Fruit fly (Drosophila melanogaster) whole organism, embryonic: ENCODE results near the gene Pdi.
A peak's percentile ranks its signal among the peaks of the same experiment; 100 is the strongest.

Experiments used
- ATbp ChIP-seq: fragments of 200-800 bp; sonication (Bioruptor generic); optimal IDR thresholded peaks from 2 replicates; lab custom pipeline; 2017; ENCODE audit warnings: missing biosample characterization, mild to moderate bottlenecking, missing genetic modification characterization, missing genetic modification reagents
- CG10274 ChIP-seq: fragments of 200-800 bp; sonication (Bioruptor generic); optimal IDR thresholded peaks from 3 replicates; lab custom pipeline; 2017; ENCODE audit warnings: missing biosample characterization, mild to moderate bottlenecking, missing genetic modification characterization
- CG10979 ChIP-seq: fragments of 200-800 bp; sonication (Bioruptor generic); optimal IDR thresholded peaks from 2 replicates; lab custom pipeline; 2018; ENCODE audit warnings: missing biosample characterization, mild to moderate bottlenecking, missing genetic modification characterization, moderate library complexity
- CG15269 ChIP-seq: fragments of 200-800 bp; sonication (Bioruptor generic); optimal IDR thresholded peaks from 2 replicates; lab custom pipeline; 2018; ENCODE audit warnings: missing biosample characterization, mild to moderate bottlenecking, missing genetic modification characterization, moderate library complexity
- CG15601 ChIP-seq: fragments of 200-800 bp; sonication (Bioruptor generic); optimal IDR thresholded peaks from 3 replicates; lab custom pipeline; 2019; ENCODE audit warnings: missing biosample characterization, mild to moderate bottlenecking, missing genetic modification characterization, moderate library complexity
- CG15696 ChIP-seq: fragments of 200-800 bp; sonication (Bioruptor generic); optimal IDR thresholded peaks from 2 replicates; lab custom pipeline; 2019; ENCODE audit warnings: missing biosample characterization, mild to moderate bottlenecking, missing genetic modification characterization, moderate library complexity
- CG17186 ChIP-seq: fragments of 200-800 bp; sonication (Bioruptor generic); optimal IDR thresholded peaks from 3 replicates; lab custom pipeline; 2017; ENCODE audit warnings: missing biosample characterization, missing genetic modification reagents, missing genetic modification characterization
- CG2199 ChIP-seq: fragments of 200-800 bp; sonication (Bioruptor generic); IDR thresholded peaks from 3 replicates; pipeline ENCODE4 v1.3.6; 2022; ENCODE audit warnings: missing biosample characterization, missing genetic modification characterization
- CG32772 ChIP-seq: fragments of 200-800 bp; sonication (Bioruptor generic); IDR thresholded peaks from 2 replicates; pipeline ENCODE4 v1.3.6; 2022; ENCODE audit warnings: missing biosample characterization, missing genetic modification characterization
- CG3995 ChIP-seq: fragments of 200-800 bp; sonication (Bioruptor generic); optimal IDR thresholded peaks from 3 replicates; lab custom pipeline; 2016; ENCODE audit warnings: missing biosample characterization, missing genetic modification characterization
- CG42726 ChIP-seq: fragments of 200-800 bp; sonication (Bioruptor generic); IDR thresholded peaks from 2 replicates; pipeline ENCODE4 v1.3.6; 2022; ENCODE audit warnings: missing biosample characterization, missing genetic modification characterization; ENCODE audit not compliant: partially characterized antibody
- CG4282 ChIP-seq: fragments of 200-800 bp; sonication (Bioruptor generic); optimal IDR thresholded peaks from 2 replicates; lab custom pipeline; 2016; ENCODE audit warnings: missing biosample characterization, missing genetic modification characterization
- CG4424 ChIP-seq: fragments of 200-800 bp; sonication (Bioruptor generic); optimal IDR thresholded peaks from 3 replicates; lab custom pipeline; 2016; ENCODE audit warnings: missing biosample characterization, missing genetic modification characterization
- CG4617 ChIP-seq: fragments of 200-800 bp; sonication (Bioruptor generic); optimal IDR thresholded peaks from 3 replicates; lab custom pipeline; 2016; ENCODE audit warnings: missing biosample characterization, missing genetic modification characterization, borderline replicate concordance
- CG5953 ChIP-seq: fragments of 200-800 bp; sonication (Bioruptor generic); IDR thresholded peaks from 2 replicates; pipeline ENCODE4 v1.3.6; 2022; ENCODE audit warnings: missing biosample characterization, missing genetic modification characterization
- CG6689 ChIP-seq: fragments of 200-800 bp; sonication (Bioruptor generic); IDR thresholded peaks from 2 replicates; pipeline ENCODE4 v1.3.6; 2022; ENCODE audit warnings: missing biosample characterization, missing genetic modification characterization
- CG8281 ChIP-seq: fragments of 200-800 bp; sonication (Bioruptor generic); optimal IDR thresholded peaks from 2 replicates; lab custom pipeline; 2018; ENCODE audit warnings: missing biosample characterization, mild to moderate bottlenecking, missing genetic modification characterization, moderate library complexity
- CG9437 ChIP-seq: fragments of 200-800 bp; sonication (Bioruptor generic); optimal IDR thresholded peaks from 2 replicates; lab custom pipeline; 2018; ENCODE audit warnings: missing biosample characterization, mild to moderate bottlenecking, missing genetic modification characterization
- CG9932 ChIP-seq: fragments of 200-800 bp; sonication (Bioruptor generic); IDR thresholded peaks from 2 replicates; pipeline ENCODE4 v1.3.6; 2022; ENCODE audit warnings: missing biosample characterization, missing genetic modification characterization
- CHES-1-like ChIP-seq: fragments of 200-800 bp; sonication (Bioruptor generic); optimal IDR thresholded peaks from 2 replicates; lab custom pipeline; 2016; ENCODE audit warnings: missing biosample characterization, missing genetic modification characterization
- Dip3 ChIP-seq: fragments of 200-800 bp; sonication (Bioruptor generic); optimal IDR thresholded peaks from 3 replicates; lab custom pipeline; 2016; ENCODE audit warnings: missing biosample characterization, missing genetic modification characterization
- Dref ChIP-seq: fragments of 200-800 bp; sonication (Bioruptor generic); IDR thresholded peaks from 2 replicates; pipeline ENCODE4 v1.3.6; 2022; ENCODE audit warnings: missing biosample characterization, missing genetic modification characterization
- Fer2 ChIP-seq: fragments of 200-800 bp; sonication (Bioruptor generic); optimal IDR thresholded peaks from 2 replicates; lab custom pipeline; 2018; ENCODE audit warnings: missing biosample characterization, mild to moderate bottlenecking, missing genetic modification characterization, moderate library complexity
- Fer3 ChIP-seq: fragments of 200-800 bp; sonication (Bioruptor generic); optimal IDR thresholded peaks from 2 replicates; lab custom pipeline; 2018; ENCODE audit warnings: missing biosample characterization, mild to moderate bottlenecking, missing genetic modification characterization, moderate library complexity
- H15 ChIP-seq: fragments of 200-800 bp; sonication (Bioruptor generic); IDR thresholded peaks from 3 replicates; pipeline ENCODE4 v1.3.6; 2022; ENCODE audit warnings: missing biosample characterization, missing genetic modification characterization
- HLHmδ ChIP-seq: fragments of 200-800 bp; sonication (Bioruptor generic); optimal IDR thresholded peaks from 2 replicates; lab custom pipeline; 2018; ENCODE audit warnings: missing biosample characterization, mild to moderate bottlenecking, missing genetic modification characterization, moderate library complexity
- Hmx ChIP-seq: fragments of 200-800 bp; sonication (Bioruptor generic); optimal IDR thresholded peaks from 2 replicates; lab custom pipeline; 2016; ENCODE audit warnings: missing biosample characterization, missing genetic modification characterization
- Lpt ChIP-seq: fragments of >200 bp; optimal IDR thresholded peaks from 2 replicates; lab custom pipeline; 2018; ENCODE audit warnings: missing biosample characterization, missing genetic modification characterization
- NC2β ChIP-seq: fragments of 200-800 bp; sonication (Bioruptor generic); optimal IDR thresholded peaks from 2 replicates; lab custom pipeline; 2016; ENCODE audit warnings: missing biosample characterization, missing genetic modification characterization
- Ptx1 ChIP-seq: fragments of 200-800 bp; sonication (Bioruptor generic); IDR thresholded peaks from 2 replicates; pipeline ENCODE4 v1.3.6; 2022; ENCODE audit warnings: missing biosample characterization, missing genetic modification characterization
- Sox102F ChIP-seq: fragments of 200-800 bp; sonication (Bioruptor generic); optimal IDR thresholded peaks from 2 replicates; lab custom pipeline; 2018; ENCODE audit warnings: missing biosample characterization, mild to moderate bottlenecking, missing genetic modification characterization, moderate library complexity
- btn ChIP-seq: fragments of 200-800 bp; sonication (Bioruptor generic); optimal IDR thresholded peaks from 2 replicates; lab custom pipeline; 2016; ENCODE audit warnings: missing biosample characterization, missing genetic modification characterization
- ci ChIP-seq: fragments of 200-800 bp; sonication (Bioruptor generic); IDR thresholded peaks from 3 replicates; pipeline ENCODE4 v1.3.6; 2022; ENCODE audit warnings: missing biosample characterization, missing genetic modification characterization
- disco-r ChIP-seq: fragments of 200-800 bp; sonication (Bioruptor generic); optimal IDR thresholded peaks from 2 replicates; lab custom pipeline; 2016; ENCODE audit warnings: missing biosample characterization, missing genetic modification characterization
- dmrt99B ChIP-seq: fragments of 200-800 bp; sonication (Bioruptor generic); optimal IDR thresholded peaks from 2 replicates; lab custom pipeline; 2018; ENCODE audit warnings: missing biosample characterization, mild to moderate bottlenecking, missing genetic modification characterization, moderate library complexity
- ems ChIP-seq: fragments of 200-800 bp; sonication (Bioruptor generic); optimal IDR thresholded peaks from 3 replicates; lab custom pipeline; 2016; ENCODE audit warnings: missing biosample characterization, missing genetic modification characterization
- esg ChIP-seq: fragments of 200-800 bp; sonication (Bioruptor generic); conservative IDR thresholded peaks from 2 replicates; pipeline ENCODE4 v1.3.6; 2022; ENCODE audit warnings: missing biosample characterization, missing genetic modification characterization
- gem ChIP-seq: fragments of 200-800 bp; sonication (Bioruptor generic); optimal IDR thresholded peaks from 2 replicates; lab custom pipeline; 2019; ENCODE audit warnings: missing biosample characterization, mild to moderate bottlenecking, missing genetic modification characterization, moderate library complexity
- ham ChIP-seq: fragments of 200-800 bp; sonication (Bioruptor generic); IDR thresholded peaks from 2 replicates; pipeline ENCODE4 v1.3.6; 2022; ENCODE audit warnings: missing biosample characterization, missing genetic modification characterization
- onecut ChIP-seq: fragments of 200-800 bp; sonication (Bioruptor generic); IDR thresholded peaks from 2 replicates; pipeline ENCODE4 v1.3.6; 2022; ENCODE audit warnings: missing biosample characterization, missing genetic modification characterization
- org-1 ChIP-seq: fragments of 200-800 bp; sonication (Bioruptor generic); optimal IDR thresholded peaks from 2 replicates; lab custom pipeline; 2017; ENCODE audit warnings: missing biosample characterization, missing genetic modification characterization
- otp ChIP-seq: fragments of 200-800 bp; sonication (Bioruptor generic); IDR thresholded peaks from 3 replicates; pipeline ENCODE4, ENCODE4 v1.3.6; 2022; ENCODE audit warnings: missing biosample characterization, missing genetic modification characterization
- phol ChIP-seq: fragments of 200-800 bp; sonication (Bioruptor generic); optimal IDR thresholded peaks from 3 replicates; lab custom pipeline; 2018; ENCODE audit warnings: missing biosample characterization, mild to moderate bottlenecking, missing genetic modification characterization, moderate library complexity
- pros ChIP-seq: fragments of 200-800 bp; sonication (Bioruptor generic); optimal IDR thresholded peaks from 3 replicates; lab custom pipeline; 2019; ENCODE audit warnings: missing biosample characterization, mild to moderate bottlenecking, missing genetic modification characterization, moderate library complexity
- ranshi ChIP-seq: fragments of 200-800 bp; sonication (Bioruptor generic); IDR thresholded peaks from 2 replicates; pipeline ENCODE4 v1.3.6; 2022; ENCODE audit warnings: missing biosample characterization, missing genetic modification characterization
- rib ChIP-seq: fragments of 200-800 bp; sonication (Bioruptor generic); IDR thresholded peaks from 2 replicates; pipeline ENCODE4 v1.3.6; 2022; ENCODE audit warnings: missing biosample characterization, missing genetic modification characterization
- ro ChIP-seq: fragments of 200-800 bp; sonication (Bioruptor generic); IDR thresholded peaks from 2 replicates; pipeline ENCODE4 v1.3.6; 2022; ENCODE audit warnings: missing biosample characterization, missing genetic modification characterization
- slou ChIP-seq: fragments of 200-800 bp; sonication (Bioruptor generic); optimal IDR thresholded peaks from 3 replicates; lab custom pipeline; 2016; ENCODE audit warnings: missing biosample characterization, missing genetic modification characterization
- tin ChIP-seq: fragments of 200-800 bp; sonication (Bioruptor generic); optimal IDR thresholded peaks from 3 replicates; lab custom pipeline; 2016; ENCODE audit warnings: missing biosample characterization, missing genetic modification characterization
- vvl ChIP-seq: fragments of 200-800 bp; sonication (Bioruptor generic); IDR thresholded peaks from 2 replicates; pipeline ENCODE4 v1.3.6; 2022; ENCODE audit warnings: missing biosample characterization, missing genetic modification characterization
- yki ChIP-seq: fragments of >200 bp; optimal IDR thresholded peaks from 3 replicates; lab custom pipeline; 2018

Gene Pdi

dm6 chr3L:15102669-15103309, 39.9 kb downstream of the Pdi start (continued):
- TF ChIP-seq ro (no peak), CG10979 (no peak), ems (no peak), yki (lab: Kevin White, UChicago) (no peak), Fer2 (tag; lab: Kevin White, UChicago) (no peak), gem (peak; percentile 30), dmrt99B (tag; lab: Kevin White, UChicago) (peak; percentile 26), CG10274 (no peak), otp (no peak), Dip3 (no peak), disco-r (GFP tag; lab: Kevin White, UChicago) (no peak), tin (GFP tag; lab: Kevin White, UChicago) (no peak), org-1 (GFP tag; lab: Kevin White, UChicago) (no peak), CG6689 (GFP tag; lab: Robert Waterston, UW) (peak; percentile 22; the same call in 1 of the 2 replicates), CG8281 (no peak), vvl (GFP tag; lab: Robert Waterston, UW) (0 out of 2 replicates have a peak, but pooled peaks have one; percentile 15), Sox102F (peak; percentile 20), CHES-1-like (GFP tag; lab: Kevin White, UChicago) (no peak), CG15696 (tag; lab: Kevin White, UChicago) (no peak), onecut (no peak), CG9437 (GFP tag; lab: Kevin White, UChicago) (no peak), slou (GFP tag; lab: Kevin White, UChicago) (no peak), ATbp (no peak), CG5953 (GFP tag; lab: Robert Waterston, UW) (no peak), CG4617 (GFP tag; lab: Kevin White, UChicago) (no peak), CG2199 (GFP tag; lab: Robert Waterston, UW) (no peak), ham (no peak), Dref (GFP tag; lab: Robert Waterston, UW) (no peak), Ptx1 (GFP tag; lab: Robert Waterston, UW) (peak; percentile 30; the same call in 1 of the 2 replicates), HLHmδ (GFP tag; lab: Kevin White, UChicago) (peak; percentile 22), CG42726 (GFP tag; lab: Robert Waterston, UW) (no peak), ci (0 out of 3 replicates have a peak, but pooled peaks have one; percentile 36), CG9932 (GFP tag; lab: Robert Waterston, UW) (peak; percentile 23; the same call in 1 of the 2 replicates), CG32772 (GFP tag; lab: Robert Waterston, UW) (0 out of 2 replicates have a peak, but pooled peaks have one; percentile 23), CG4282 (no peak), esg (no peak), CG4424 (no peak), ranshi (GFP tag; lab: Robert Waterston, UW) (peak; percentile 31; the same call in 1 of the 2 replicates), pros (no peak), phol (tag; lab: Kevin White, UChicago) (no peak), btn (no peak), Lpt (GFP tag; lab: Kevin White, UChicago) (no peak), CG15601 (tag; lab: Kevin White, UChicago) (no peak), CG17186 (GFP tag; lab: Kevin White, UChicago) (no peak), CG3995 (GFP tag; lab: Kevin White, UChicago) (no peak), rib (no peak), CG15269 (tag; lab: Kevin White, UChicago) (no peak), H15 (GFP tag; lab: Robert Waterston, UW) (0 out of 3 replicates have a peak, but pooled peaks have one; percentile 35), Fer3 (tag; lab: Kevin White, UChicago) (no peak), NC2β (no peak), Hmx (GFP tag; lab: Kevin White, UChicago) (no peak)
